Fruit fly (Drosophila melanogaster): ENCODE results near the gene CG14443.

CG14443 gene

DNA sequence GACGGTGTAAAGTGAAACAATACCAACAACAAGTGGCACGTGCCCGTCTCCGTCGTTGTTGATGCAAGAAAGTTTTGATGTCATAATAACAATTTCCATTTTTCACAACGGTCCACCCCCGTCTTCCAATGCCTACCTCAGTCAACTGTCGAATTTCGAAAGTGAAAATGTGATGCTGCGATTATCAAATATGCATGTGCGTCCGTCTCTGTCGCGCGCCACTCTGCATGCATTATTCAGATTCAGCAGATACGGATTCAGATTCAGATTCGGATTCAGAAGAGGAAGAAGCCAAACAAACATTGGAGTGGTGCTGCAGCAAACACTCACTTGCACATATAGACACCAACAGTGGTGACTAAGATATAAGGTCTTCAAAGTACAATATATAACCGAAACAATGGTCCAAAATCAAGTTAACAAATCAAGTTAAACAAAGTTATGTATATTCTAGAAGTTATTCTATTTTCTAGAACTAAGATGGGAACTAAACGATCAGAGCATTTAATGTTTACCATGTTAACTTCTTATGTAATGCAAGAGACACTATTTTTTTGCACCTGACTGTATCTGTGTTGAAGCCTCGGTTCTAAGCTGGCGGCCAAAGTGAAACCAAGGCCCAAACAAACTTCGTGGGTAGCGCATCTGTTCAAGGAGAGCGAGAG is 9.0 kb downstream of the CG14443 start (continued):
- peak; percentile 35 for TF ChIP-seq CG14710 (tag; optimal IDR thresholded peaks at IDR 0.05)
- peak; percentile 4 for TF ChIP-seq CG15696 (tag; optimal IDR thresholded peaks at IDR 0.05)
- peak; percentile 42 for TF ChIP-seq CG2678 (tag; optimal IDR thresholded peaks at IDR 0.05)
- TF ChIP-seq unpg (GFP tag; optimal IDR thresholded peaks at IDR 0.05), result peak; percentile 53
- peak; percentile 60 for TF ChIP-seq Drgx (GFP tag; IDR thresholded peaks at IDR 0.05)
- TF ChIP-seq CG10979 (tag; optimal IDR thresholded peaks at IDR 0.05), result peak; percentile 67
- peak; percentile 35 for TF ChIP-seq CG7839 (tag; optimal IDR thresholded peaks at IDR 0.05)
- peak; percentile 1 for TF ChIP-seq btn (GFP tag; optimal IDR thresholded peaks at IDR 0.05)
- TF ChIP-seq chn (GFP tag; optimal IDR thresholded peaks at IDR 0.05), result peak; percentile 0
- peak; percentile 18; the same call in 1 of the 2 replicates for TF ChIP-seq sob (GFP tag; IDR thresholded peaks at IDR 0.05)
- TF ChIP-seq zfh1 (GFP tag; IDR thresholded peaks at IDR 0.05), result 0 out of 3 replicates have a peak, but pooled peaks have one; percentile 36
- TF ChIP-seq CG4424 (GFP tag; optimal IDR thresholded peaks at IDR 0.05), result peak; percentile 31
- TF ChIP-seq da (GFP tag; optimal IDR thresholded peaks at IDR 0.05), result no peak
- TF ChIP-seq CG8388 (GFP tag; optimal IDR thresholded peaks at IDR 0.05), result peak; percentile 40
- peak; percentile 28 for TF ChIP-seq CG33557 (GFP tag; optimal IDR thresholded peaks at IDR 0.05)
- TF ChIP-seq ATbp (GFP tag; optimal IDR thresholded peaks at IDR 0.05), result peak; percentile 16
- TF ChIP-seq ash1 (GFP tag; optimal IDR thresholded peaks at IDR 0.05), result no peak
- peak; percentile 86 for TF ChIP-seq CG11696 (GFP tag; IDR thresholded peaks at IDR 0.05)
- peak; percentile 36 for TF ChIP-seq grau (tag; optimal IDR thresholded peaks at IDR 0.05)
- peak; percentile 35; the same call in 1 of the 2 replicates for TF ChIP-seq ap (GFP tag; IDR thresholded peaks at IDR 0.05)
- peak; percentile 35 for TF ChIP-seq CG1233 (GFP tag; optimal IDR thresholded peaks at IDR 0.05)
- 0 out of 3 replicates have a peak, but pooled peaks have one; percentile 10 for TF ChIP-seq dysf (GFP tag; IDR thresholded peaks at IDR 0.05)
- peak in 1 of 3 experiments; percentile 42 for TF ChIP-seq lola (GFP tag; optimal IDR thresholded peaks at IDR 0.05)
- TF ChIP-seq esg (GFP tag; conservative IDR thresholded peaks at IDR 0.05), result 0 out of 2 replicates have a peak, but pooled peaks have one; percentile 7
- peak; percentile 68; the same call in 1 of the 2 replicates for TF ChIP-seq vvl (GFP tag; IDR thresholded peaks at IDR 0.05)
- TF ChIP-seq CG4820 (GFP tag; optimal IDR thresholded peaks at IDR 0.05), result peak; percentile 10
- TF ChIP-seq cas (GFP tag; IDR thresholded peaks at IDR 0.05), result no peak
- TF ChIP-seq CG17829 (tag; optimal IDR thresholded peaks at IDR 0.05), result peak; percentile 44
- TF ChIP-seq CG8359 (GFP tag; optimal IDR thresholded peaks at IDR 0.05; ENCODE audit: borderline replicate concordance), result peak; percentile 4
- peak; percentile 59 for TF ChIP-seq Med (GFP tag)
- TF ChIP-seq CG12942 (GFP tag; optimal IDR thresholded peaks at IDR 0.05), result no peak
- TF ChIP-seq fd96Cb (tag; optimal IDR thresholded peaks at IDR 0.05), result peak; percentile 34
- TF ChIP-seq hkb (optimal IDR thresholded peaks at IDR 0.05), result no peak
- peak; percentile 61; the same call in 1 of the 2 replicates for TF ChIP-seq hkb (GFP tag; IDR thresholded peaks at IDR 0.05)
- peak; percentile 21 for TF ChIP-seq nau (GFP tag; optimal IDR thresholded peaks at IDR 0.05)
- no peak for TF ChIP-seq CG5245 (GFP tag; optimal IDR thresholded peaks at IDR 0.05)
- peak; percentile 49; the same call in 1 of the 2 replicates for TF ChIP-seq CG17328 (GFP tag; IDR thresholded peaks at IDR 0.05)
- TF ChIP-seq dmrt99B (tag; optimal IDR thresholded peaks at IDR 0.05), result peak; percentile 38
- 0 out of 2 replicates have a peak, but pooled peaks have one; percentile 20 for TF ChIP-seq crol (GFP tag; IDR thresholded peaks at IDR 0.05)
- peak; percentile 26 for TF ChIP-seq gsb-n (tag; optimal IDR thresholded peaks at IDR 0.05)
- TF ChIP-seq sc (optimal IDR thresholded peaks at IDR 0.05), result no peak
- TF ChIP-seq sc (GFP tag; optimal IDR thresholded peaks at IDR 0.05), result peak; percentile 21
- peak; percentile 2 for TF ChIP-seq PHDP (tag; optimal IDR thresholded peaks at IDR 0.05)
- TF ChIP-seq CG18599 (GFP tag; optimal IDR thresholded peaks at IDR 0.05), result peak; percentile 17
- peak; percentile 52 for TF ChIP-seq CG11504 (tag; optimal IDR thresholded peaks at IDR 0.05)
- no peak for TF ChIP-seq CG2199 (GFP tag; IDR thresholded peaks at IDR 0.05)
- peak; percentile 8 for TF ChIP-seq CG7556 (GFP tag; optimal IDR thresholded peaks at IDR 0.05)
- no peak for TF ChIP-seq dpn (GFP tag; optimal IDR thresholded peaks at IDR 0.05)
- TF ChIP-seq CG31441 (GFP tag; IDR thresholded peaks at IDR 0.05), result peak; percentile 43; the same call in 1 of the 2 replicates

All from whole organism, embryonic.